Worm (Caenorhabditis elegans) whole organism, mixed stage, embryonic: ENCODE results near the gene mtch-1.

Experiments used
- M03D4.4 ChIP-seq: sonication (generic microtip); optimal IDR thresholded peaks from 2 replicates; lab custom pipeline; 2017; ENCODE audit warnings: mild to moderate bottlenecking, missing genetic modification characterization, missing compliant biosample characterization
- bed-3 ChIP-seq: fragments of 200-800 bp; sonication (Bioruptor generic); optimal IDR thresholded peaks from 3 replicates; lab custom pipeline; 2018; ENCODE audit warnings: mild to moderate bottlenecking, missing genetic modification characterization, moderate library complexity, missing compliant biosample characterization
- blmp-1 ChIP-seq: fragments of 150-350 bp; optimal IDR thresholded peaks from 2 replicates; lab custom pipeline; 2014; ENCODE audit warnings: missing biosample characterization, missing genetic modification characterization
- ceh-39 ChIP-seq: fragments of 150-350 bp; optimal IDR thresholded peaks from 2 replicates; lab custom pipeline; 2014; ENCODE audit warnings: missing biosample characterization, missing genetic modification characterization
- ceh-43 ChIP-seq: fragments of 200-800 bp; sonication (Bioruptor generic); optimal IDR thresholded peaks from 2 replicates; lab custom pipeline; 2018; ENCODE audit warnings: mild to moderate bottlenecking, missing genetic modification characterization, moderate library complexity, missing compliant biosample characterization
- ceh-83 ChIP-seq: fragments of 200-800 bp; sonication (Bioruptor generic); optimal IDR thresholded peaks from 2 replicates; lab custom pipeline; 2018; ENCODE audit warnings: mild to moderate bottlenecking, missing genetic modification characterization, missing compliant biosample characterization
- ces-1 ChIP-seq: fragments of 150-350 bp; optimal IDR thresholded peaks from 2 replicates; lab custom pipeline; 2014; ENCODE audit warnings: missing biosample characterization, missing genetic modification reagents, missing genetic modification characterization
- cnd-1 ChIP-seq: fragments of 200-800 bp; sonication (Bioruptor generic); optimal IDR thresholded peaks from 2 replicates; lab custom pipeline; 2018; ENCODE audit warnings: mild to moderate bottlenecking, missing genetic modification characterization, missing compliant biosample characterization
- drap-1 ChIP-seq: fragments of 200-800 bp; sonication (Bioruptor generic); optimal IDR thresholded peaks from 3 replicates; lab custom pipeline; 2018; ENCODE audit warnings: mild to moderate bottlenecking, missing genetic modification characterization, missing compliant biosample characterization
- elt-1 ChIP-seq: sonication (generic microtip); optimal IDR thresholded peaks from 2 replicates; lab custom pipeline; 2017; ENCODE audit warnings: missing genetic modification characterization, mild to moderate bottlenecking, missing compliant biosample characterization, antibody characterized with exemption, moderate library complexity, borderline replicate concordance; ENCODE audit not compliant: insufficient read depth
- elt-3 ChIP-seq: fragments of 150-350 bp; optimal IDR thresholded peaks from 2 replicates; lab custom pipeline; 2014; ENCODE audit warnings: missing biosample characterization, missing genetic modification characterization
- flh-1 ChIP-seq: fragments of 200-800 bp; sonication (Bioruptor generic); optimal IDR thresholded peaks from 2 replicates; lab custom pipeline; 2018; ENCODE audit warnings: mild to moderate bottlenecking, missing genetic modification characterization, moderate library complexity, missing compliant biosample characterization
- ham-2 ChIP-seq: fragments of 200-800 bp; sonication (Bioruptor generic); optimal IDR thresholded peaks from 2 replicates; lab custom pipeline; 2018; ENCODE audit warnings: mild to moderate bottlenecking, missing genetic modification characterization, missing compliant biosample characterization
- hlh-1 ChIP-seq: fragments of 150-350 bp; optimal IDR thresholded peaks from 2 replicates; lab custom pipeline; 2014; ENCODE audit warnings: missing biosample characterization, missing genetic modification reagents, missing genetic modification characterization
- lin-32 ChIP-seq: fragments of 200-800 bp; sonication (Bioruptor generic); optimal IDR thresholded peaks from 2 replicates; lab custom pipeline; 2018; ENCODE audit warnings: mild to moderate bottlenecking, missing genetic modification characterization, missing compliant biosample characterization
- lsy-2 ChIP-seq: fragments of 150-350 bp; optimal IDR thresholded peaks from 2 replicates; lab custom pipeline; 2014; ENCODE audit warnings: missing biosample characterization, missing genetic modification characterization
- mep-1 ChIP-seq: fragments of 150-350 bp; optimal IDR thresholded peaks from 2 replicates; lab custom pipeline; 2017; ENCODE audit warnings: missing biosample characterization, missing genetic modification reagents, missing genetic modification characterization, inconsistent platforms
- mls-2 ChIP-seq: sonication (generic microtip); optimal IDR thresholded peaks from 2 replicates; lab custom pipeline; 2016; ENCODE audit warnings: mild to moderate bottlenecking, missing genetic modification characterization, moderate library complexity, missing compliant biosample characterization
- nhr-12 ChIP-seq: fragments of 150-350 bp; optimal IDR thresholded peaks from 2 replicates; lab custom pipeline; 2014; ENCODE audit warnings: missing biosample characterization, missing genetic modification characterization
- nhr-2 ChIP-seq: fragments of 150-350 bp; optimal IDR thresholded peaks from 2 replicates; lab custom pipeline; 2014; ENCODE audit warnings: missing biosample characterization, missing genetic modification characterization
- nhr-237 ChIP-seq: fragments of 150-350 bp; optimal IDR thresholded peaks from 2 replicates; lab custom pipeline; 2014; ENCODE audit warnings: missing biosample characterization, missing genetic modification characterization
- nhr-28 ChIP-seq: fragments of 150-350 bp; optimal IDR thresholded peaks from 2 replicates; lab custom pipeline; 2014; ENCODE audit warnings: missing biosample characterization, missing genetic modification characterization
- nhr-76 ChIP-seq: sonication (generic microtip); optimal IDR thresholded peaks from 2 replicates; lab custom pipeline; 2017; ENCODE audit warnings: missing biosample characterization, missing genetic modification characterization
- pha-4 ChIP-seq: fragments of 150-350 bp; optimal IDR thresholded peaks from 2 replicates; lab custom pipeline; 2018; ENCODE audit warnings: missing biosample characterization, missing genetic modification reagents, missing genetic modification characterization
- snpc-4 ChIP-seq: fragments of 150-350 bp; optimal IDR thresholded peaks from 2 replicates; lab custom pipeline; 2014; ENCODE audit warnings: missing biosample characterization, missing genetic modification characterization
- sptf-1 ChIP-seq: sonication (generic microtip); optimal IDR thresholded peaks from 2 replicates; lab custom pipeline; 2017; ENCODE audit warnings: mild to moderate bottlenecking, missing genetic modification characterization, moderate library complexity, missing compliant biosample characterization
- tbx-8 ChIP-seq: fragments of 200-800 bp; sonication (Bioruptor generic); optimal IDR thresholded peaks from 2 replicates; lab custom pipeline; 2018; ENCODE audit warnings: mild to moderate bottlenecking, missing genetic modification characterization, moderate library complexity, missing compliant biosample characterization
- unc-120 ChIP-seq: sonication (generic microtip); optimal IDR thresholded peaks from 2 replicates; lab custom pipeline; 2017; ENCODE audit warnings: missing genetic modification characterization, missing compliant biosample characterization; ENCODE audit not compliant: poor library complexity, severe bottlenecking
- unc-39 ChIP-seq: fragments of 150-350 bp; optimal IDR thresholded peaks from 2 replicates; lab custom pipeline; 2014; ENCODE audit warnings: missing biosample characterization, missing genetic modification characterization
- zip-8 ChIP-seq: fragments of 150-350 bp; optimal IDR thresholded peaks from 2 replicates; lab custom pipeline; 2014; ENCODE audit warnings: missing biosample characterization, missing genetic modification characterization
- ztf-11 ChIP-seq: fragments of 150-350 bp; optimal IDR thresholded peaks from 2 replicates; lab custom pipeline; 2014; ENCODE audit warnings: missing biosample characterization, missing genetic modification characterization

mtch-1 gene

ce11 chrII:7353027-7353426 lies 20.9 kb downstream of the mtch-1 start:
- TF ChIP-seq unc-120 (tag; lab: Kevin White, UChicago): no peak
- TF ChIP-seq nhr-237 (tag; lab: Kevin White, UChicago): no peak
- no peak for TF ChIP-seq ces-1 (GFP tag; lab: Kevin White, UChicago)
- TF ChIP-seq nhr-2 (tag; lab: Kevin White, UChicago): no peak
- no peak for TF ChIP-seq lin-32 (GFP tag; lab: Kevin White, UChicago)
- no peak for TF ChIP-seq nhr-28 (tag; lab: Kevin White, UChicago)
- no peak for TF ChIP-seq pha-4
- TF ChIP-seq cnd-1: no peak
- TF ChIP-seq mep-1 (tag; lab: Kevin White, UChicago): no peak
- no peak for TF ChIP-seq snpc-4
- TF ChIP-seq elt-3 (tag; lab: Kevin White, UChicago): no peak
- TF ChIP-seq unc-39 (tag; lab: Kevin White, UChicago): no peak
- TF ChIP-seq blmp-1 (tag; lab: Kevin White, UChicago): no peak
- TF ChIP-seq mls-2 (tag; lab: Kevin White, UChicago): no peak
- no peak for TF ChIP-seq zip-8 (tag; lab: Kevin White, UChicago)
- TF ChIP-seq flh-1 (GFP tag; lab: Kevin White, UChicago): no peak
- no peak for TF ChIP-seq ceh-43
- TF ChIP-seq lsy-2 (tag; lab: Kevin White, UChicago): no peak
- TF ChIP-seq nhr-12 (tag; lab: Kevin White, UChicago): no peak
- TF ChIP-seq, all 35 proteins: peak for 0

- TF ChIP-seq elt-3 (tag; lab: Kevin White, UChicago) (no peak), lin-32 (GFP tag; lab: Kevin White, UChicago) (no peak), blmp-1 (tag; lab: Kevin White, UChicago) (no peak), nhr-2 (tag; lab: Kevin White, UChicago) (peak; percentile 10), hlh-1 (tag; lab: Kevin White, UChicago) (no peak)
These were observed 21.5 kb downstream of the mtch-1 start, which contains the start of gene hsp-4 for ce11 chrII:7352507-7352906. TSS of gene hsp-4 (minus strand) at chrII:7352645.

- no peak for TF ChIP-seq nhr-237 (tag; lab: Kevin White, UChicago)
- TF ChIP-seq, all 35 proteins: peak for 0
These were observed 25.9 kb downstream of the mtch-1 start for ce11 chrII:7348063-7348462.

- no peak for TF ChIP-seq nhr-76
- TF ChIP-seq unc-39 (tag; lab: Kevin White, UChicago): no peak
- TF ChIP-seq ztf-11 (tag; lab: Kevin White, UChicago): no peak
- TF ChIP-seq elt-1: no peak
- no peak for TF ChIP-seq ceh-39 (tag; lab: Kevin White, UChicago)
These were observed 28.1 kb downstream of the mtch-1 start for ce11 chrII:7345858-7346257.

- no peak for TF ChIP-seq nhr-237 (tag; lab: Kevin White, UChicago)
- no peak for TF ChIP-seq nhr-2 (tag; lab: Kevin White, UChicago)
- no peak for TF ChIP-seq sptf-1 (tag; lab: Kevin White, UChicago)
- TF ChIP-seq nhr-76: no peak
- TF ChIP-seq cnd-1: no peak
- TF ChIP-seq nhr-12 (tag; lab: Kevin White, UChicago): no peak
- TF ChIP-seq hlh-1 (tag; lab: Kevin White, UChicago): no peak
- no peak for TF ChIP-seq M03D4.4 (tag; lab: Kevin White, UChicago)
- TF ChIP-seq ham-2 (GFP tag; lab: Kevin White, UChicago): peak; percentile 56
- TF ChIP-seq pha-4: peak; percentile 70
- no peak for TF ChIP-seq blmp-1 (tag; lab: Kevin White, UChicago)
- TF ChIP-seq bed-3 (GFP tag; lab: Kevin White, UChicago): no peak
- no peak for TF ChIP-seq mls-2 (tag; lab: Kevin White, UChicago)
These were observed 30.3 kb downstream of the mtch-1 start for ce11 chrII:7343668-7344067.

ce11 chrII:7342884-7343283 lies 31.1 kb downstream of the mtch-1 start:
- TF ChIP-seq mep-1 (tag; lab: Kevin White, UChicago) (no peak), elt-1 (no peak), elt-3 (tag; lab: Kevin White, UChicago) (no peak), ceh-83 (GFP tag; lab: Kevin White, UChicago) (no peak), tbx-8 (GFP tag; lab: Kevin White, UChicago) (no peak), ces-1 (GFP tag; lab: Kevin White, UChicago) (no peak), drap-1 (GFP tag; lab: Kevin White, UChicago) (no peak)
